Worm (Caenorhabditis elegans) whole organism, L2 larva: Measurements from ENCODE around the gene Y48A6B.14.

Source experiments
- C34F6.9 ChIP-seq: fragments of 150-350 bp; optimal IDR thresholded peaks from 2 replicates; lab custom pipeline; 2014; ENCODE audit warnings: missing biosample characterization, missing genetic modification characterization
- fos-1 ChIP-seq: fragments of 150-350 bp; optimal IDR thresholded peaks from 2 replicates; lab custom pipeline; 2014; ENCODE audit warnings: missing biosample characterization, missing genetic modification characterization
- gmeb-1 ChIP-seq: fragments of 150-350 bp; optimal IDR thresholded peaks from 2 replicates; lab custom pipeline; 2014; ENCODE audit warnings: missing biosample characterization, missing genetic modification characterization
- lsy-2 ChIP-seq, 2 experiments: fragments of 150-350 bp in 1 of 2; sonication (generic microtip) in 1 of 2; optimal IDR thresholded peaks; 2 replicates each; lab custom pipeline; 2014 to 2017; ENCODE audit warnings: missing biosample characterization in 2 of 2, missing genetic modification characterization in 2 of 2
- mab-5 ChIP-seq: fragments of 150-350 bp; optimal IDR thresholded peaks from 2 replicates; lab custom pipeline; 2014; ENCODE audit warnings: missing biosample characterization, missing genetic modification characterization
- nhr-25 ChIP-seq: fragments of 150-350 bp; sonication (generic microtip); optimal IDR thresholded peaks from 3 replicates; lab custom pipeline; 2014; ENCODE audit warnings: missing biosample characterization, missing genetic modification characterization
- nhr-6 ChIP-seq: fragments of 150-350 bp; optimal IDR thresholded peaks from 2 replicates; lab custom pipeline; 2014; ENCODE audit warnings: missing biosample characterization, missing genetic modification characterization
- skn-1 ChIP-seq: sonication (generic microtip); optimal IDR thresholded peaks from 2 replicates; lab custom pipeline; 2017; ENCODE audit warnings: missing biosample characterization, missing genetic modification characterization
- sma-9 ChIP-seq, 2 experiments: fragments of 150-350 bp in 1 of 2; sonication (generic microtip) in 1 of 2; optimal IDR thresholded peaks; 2 replicates each; lab custom pipeline; 2014 to 2016; ENCODE audit warnings: missing genetic modification characterization in 2 of 2, mild to moderate bottlenecking in 1 of 2, missing biosample characterization in 1 of 2, missing compliant biosample characterization in 1 of 2, missing genetic modification reagents in 1 of 2, moderate library complexity in 1 of 2
- unc-39 ChIP-seq: fragments of 150-350 bp; optimal IDR thresholded peaks from 2 replicates; lab custom pipeline; 2014; ENCODE audit warnings: missing biosample characterization, missing genetic modification characterization
- unc-62 ChIP-seq: fragments of 150-350 bp; optimal IDR thresholded peaks from 2 replicates; lab custom pipeline; 2014; ENCODE audit warnings: missing biosample characterization, missing genetic modification reagents, missing genetic modification characterization
- ztf-1 ChIP-seq: fragments of 200-800 bp; sonication (Bioruptor generic); conservative IDR thresholded peaks from 2 replicates; pipeline ENCODE4 v1.3.6; 2022; ENCODE audit warnings: missing genetic modification characterization, missing compliant biosample characterization

The Y48A6B.14 gene

DNA sequence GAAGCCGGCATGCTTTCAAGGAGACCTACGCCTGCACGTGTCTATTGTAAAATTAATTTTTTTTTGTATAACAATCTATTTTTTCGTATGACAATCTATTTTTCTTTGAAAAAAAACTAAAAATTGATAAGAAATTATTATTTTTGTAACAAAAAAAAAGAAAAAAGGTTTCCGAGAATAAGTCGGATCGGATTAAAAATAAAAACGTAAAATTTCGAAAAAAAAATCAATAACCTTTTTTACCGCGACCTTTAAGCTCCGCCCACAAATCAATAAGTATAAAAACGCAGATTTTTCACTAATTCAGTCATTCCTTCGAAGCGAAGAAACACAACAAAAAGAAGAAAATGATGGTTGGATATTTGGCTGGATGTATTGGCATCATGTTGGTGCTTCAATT, 48.0 kb downstream of the Y48A6B.14 start, which contains the start of gene W09D6.4:
Gene W09D6.4 (plus strand): TSS at position 301 of the 400 bp plus-strand sequence.
- TF ChIP-seq unc-62 (GFP tag; lab: Kevin White, UChicago), result no peak
- TF ChIP-seq nhr-25 (tag; lab: Kevin White, UChicago), result no peak
- no peak for TF ChIP-seq C34F6.9 (tag; lab: Kevin White, UChicago)
- TF ChIP-seq nhr-6 (tag; lab: Kevin White, UChicago), result no peak
- no peak for TF ChIP-seq sma-9 (GFP tag; optimal IDR thresholded peaks at IDR 0.05; lab: Kevin White, UChicago)
- TF ChIP-seq sma-9 (tag; optimal IDR thresholded peaks at IDR 0.05; lab: Kevin White, UChicago), result no peak
- no peak for TF ChIP-seq fos-1 (tag; lab: Kevin White, UChicago)
- TF ChIP-seq lsy-2 (tag; optimal IDR thresholded peaks at IDR 0.05; lab: Kevin White, UChicago), result no peak
- TF ChIP-seq gmeb-1 (tag; lab: Kevin White, UChicago), result no peak
- TF ChIP-seq mab-5, result no peak
- no peak for TF ChIP-seq skn-1
- TF ChIP-seq ztf-1 (GFP tag; lab: Robert Waterston, UW), result no peak
- no peak for TF ChIP-seq unc-39
